Worm (Caenorhabditis elegans): Measurements from ENCODE around the gene F46C3.2.

Gene F46C3.2

ce11 chrX:11392924-11393323, 25.6 kb downstream of the F46C3.2 start, which contains the start of gene prx-12 (continued):
- TF ChIP-seq mxl-2 (GFP tag; conservative IDR thresholded peaks at IDR 0.05) (no peak), fos-1 (tag; optimal IDR thresholded peaks at IDR 0.05) (no peak), lim-7 (GFP tag; IDR thresholded peaks at IDR 0.05) (no peak), Y75B8A.6 (GFP tag; IDR thresholded peaks at IDR 0.05) (no peak), lsy-2 (tag; optimal IDR thresholded peaks at IDR 0.05) (no peak), mdt-29 (GFP tag; IDR thresholded peaks at IDR 0.05) (no peak), madf-5 (GFP tag; IDR thresholded peaks at IDR 0.05) (no peak), hmg-1.1 (GFP tag; IDR thresholded peaks at IDR 0.05) (0 out of 2 replicates have a peak, but pooled peaks have one; percentile 20), mdl-1 (tag; optimal IDR thresholded peaks at IDR 0.05) (no peak)

- 0 out of 2 replicates have a peak, but pooled peaks have one; percentile 18 for TF ChIP-seq T26A8.4 (GFP tag; IDR thresholded peaks at IDR 0.05)
- no peak for TF ChIP-seq rbr-2 (tag; optimal IDR thresholded peaks at IDR 0.05)
- TF ChIP-seq R02D3.7 (tag; optimal IDR thresholded peaks at IDR 0.05): no peak
- peak in 1 of 2 experiments; percentile 92 for TF ChIP-seq unc-62 (GFP tag; optimal IDR thresholded peaks at IDR 0.05 in 1 of 2)
- no peak for TF ChIP-seq unc-62 (tag; optimal IDR thresholded peaks at IDR 0.05)
- no peak for TF ChIP-seq nhr-42 (GFP tag; IDR thresholded peaks at IDR 0.05)
- no peak for TF ChIP-seq madf-5 (GFP tag; IDR thresholded peaks at IDR 0.05)
- TF ChIP-seq daf-12 (tag; optimal IDR thresholded peaks at IDR 0.05): no peak
- no peak for TF ChIP-seq unc-39 (tag; optimal IDR thresholded peaks at IDR 0.05)
- peak; percentile 58 for TF ChIP-seq aha-1 (tag)
- TF ChIP-seq zfp-3 (GFP tag; conservative IDR thresholded peaks at IDR 0.05): no peak
Observed at ce11 chrX:11387723-11388330, 30.7 kb downstream of the F46C3.2 start.

ce11 chrX:11386903-11387302, 31.7 kb downstream of the F46C3.2 start:
- TF ChIP-seq ceh-62 (tag; optimal IDR thresholded peaks at IDR 0.05): no peak
- no peak for TF ChIP-seq dpl-1 (GFP tag; optimal IDR thresholded peaks at IDR 0.05)
- TF ChIP-seq ces-1 (GFP tag; optimal IDR thresholded peaks at IDR 0.05): peak; percentile 90
- TF ChIP-seq F37D6.2 (tag; optimal IDR thresholded peaks at IDR 0.05): no peak
- TF ChIP-seq madf-5 (GFP tag; IDR thresholded peaks at IDR 0.05): no peak
- TF ChIP-seq nhr-237 (tag; optimal IDR thresholded peaks at IDR 0.05): no peak
- TF ChIP-seq ceh-20 (GFP tag; IDR thresholded peaks at IDR 0.05): no peak
- TF ChIP-seq daf-16 (GFP tag; optimal IDR thresholded peaks at IDR 0.05): no peak
- no peak for TF ChIP-seq daf-16 (tag; optimal IDR thresholded peaks at IDR 0.05)
- no peak for TF ChIP-seq mxl-2 (GFP tag; conservative IDR thresholded peaks at IDR 0.05)
- peak; percentile 95 for TF ChIP-seq fkh-10 (GFP tag; optimal IDR thresholded peaks at IDR 0.05)
- TF ChIP-seq ctbp-1 (GFP tag; IDR thresholded peaks at IDR 0.05): peak; percentile 62; the same call in 1 of the 2 replicates
- TF ChIP-seq sdz-12 (GFP tag; optimal IDR thresholded peaks at IDR 0.05): no peak
- TF ChIP-seq aha-1 (tag): no peak
- no peak for TF ChIP-seq Y105C5A.15 (GFP tag; IDR thresholded peaks at IDR 0.05)
- TF ChIP-seq unc-62 (GFP tag; optimal IDR thresholded peaks at IDR 0.05 in 1 of 2): peak in 1 of 2 experiments; percentile 5
- TF ChIP-seq unc-62 (tag; optimal IDR thresholded peaks at IDR 0.05): no peak
- TF ChIP-seq lin-15B (tag; optimal IDR thresholded peaks at IDR 0.05): no peak
- no peak for TF ChIP-seq nhr-25 (tag; optimal IDR thresholded peaks at IDR 0.05; ENCODE audit: borderline replicate concordance, insufficient read depth)
- no peak for TF ChIP-seq lim-7 (GFP tag; IDR thresholded peaks at IDR 0.05)
- TF ChIP-seq hlh-30 (tag; optimal IDR thresholded peaks at IDR 0.05; ENCODE audit: insufficient read depth): no peak
- no peak for TF ChIP-seq Y75B8A.6 (GFP tag; IDR thresholded peaks at IDR 0.05)
- TF ChIP-seq spr-1 (tag; optimal IDR thresholded peaks at IDR 0.05): no peak
- no peak for TF ChIP-seq nhr-77 (tag; optimal IDR thresholded peaks at IDR 0.05)
- no peak for TF ChIP-seq lin-1 (GFP tag; IDR thresholded peaks at IDR 0.05)
- no peak for TF ChIP-seq F26F4.8 (GFP tag; conservative IDR thresholded peaks at IDR 0.05)
- TF ChIP-seq ztf-7 (tag; optimal IDR thresholded peaks at IDR 0.05): no peak
- TF ChIP-seq zip-2 (tag; optimal IDR thresholded peaks at IDR 0.05): no peak
- no peak for TF ChIP-seq hlh-11 (tag; optimal IDR thresholded peaks at IDR 0.05)
- TF ChIP-seq jun-1 (tag; optimal IDR thresholded peaks at IDR 0.05): no peak
- TF ChIP-seq R02D3.7 (tag; optimal IDR thresholded peaks at IDR 0.05): no peak
- no peak for TF ChIP-seq ztf-11 (tag; optimal IDR thresholded peaks at IDR 0.05)
- no peak for TF ChIP-seq lir-3 (tag; optimal IDR thresholded peaks at IDR 0.05)
- no peak for TF ChIP-seq unc-39 (tag; optimal IDR thresholded peaks at IDR 0.05)
- TF ChIP-seq snpc-4 (tag; optimal IDR thresholded peaks at IDR 0.05): no peak

Measured in whole organism, L4 larva.